Worm (Caenorhabditis elegans) whole organism, L4/young adult: Measurements from ENCODE around the gene F14E5.8.

Experiments
- W03F9.2 ChIP-seq: fragments of 150-350 bp; optimal IDR thresholded peaks from 2 replicates; lab custom pipeline; 2014; ENCODE audit warnings: missing biosample characterization, missing genetic modification characterization
- dao-5 ChIP-seq: sonication (generic microtip); optimal IDR thresholded peaks from 2 replicates; lab custom pipeline; 2016; ENCODE audit warnings: missing genotype, missing genetic modification characterization, moderate library complexity, missing compliant biosample characterization
- him-1 ChIP-seq: sonication (generic microtip); optimal IDR thresholded peaks from 2 replicates; lab custom pipeline; 2016; ENCODE audit warnings: missing genotype, missing genetic modification reagents, missing genetic modification characterization, missing compliant biosample characterization

The F14E5.8 gene

DNA sequence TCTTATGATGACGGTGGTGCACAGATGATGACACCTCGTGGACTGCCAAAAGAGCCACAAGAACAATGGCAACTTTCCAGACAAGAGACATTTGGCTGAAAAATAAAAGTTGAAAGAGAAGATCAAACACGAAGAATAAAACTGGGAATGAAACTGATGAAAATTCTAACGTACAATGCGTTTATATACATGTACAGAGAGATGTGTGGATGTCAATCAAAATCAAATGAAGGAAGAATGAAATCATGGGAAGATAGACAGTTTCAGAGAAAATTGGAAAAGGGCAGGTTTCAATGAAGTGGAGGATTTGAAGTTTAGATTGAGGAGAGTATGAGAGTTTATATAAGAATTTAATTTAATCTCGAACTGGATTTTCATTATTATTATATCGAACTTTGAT lies 20.8 kb upstream of the F14E5.8 start, which contains the start of gene dod-23:
Gene dod-23 (minus strand): TSS at position 101 of the 400 bp plus-strand sequence.
- no peak for TF ChIP-seq W03F9.2
- TF ChIP-seq him-1 (tag; lab: Kevin White, UChicago), result no peak
- TF ChIP-seq dao-5, result no peak

DNA sequence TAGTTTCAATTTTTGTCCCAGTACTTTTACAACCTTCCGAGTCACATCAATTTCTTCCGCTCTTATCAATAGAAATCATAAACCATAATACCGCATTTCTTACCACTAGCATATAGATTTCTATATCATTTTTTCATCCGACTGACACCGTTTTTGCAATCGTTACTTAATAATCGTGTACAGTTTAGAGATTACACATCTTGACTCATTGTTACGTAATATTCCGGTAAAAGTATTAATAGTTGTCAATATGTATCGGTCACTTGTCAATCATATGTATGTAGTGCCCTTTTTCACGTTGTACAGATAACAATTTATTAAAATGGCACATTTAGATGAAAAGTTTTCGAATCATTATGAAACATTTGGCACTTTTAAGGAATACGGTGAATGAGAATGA lies 19.9 kb upstream of the F14E5.8 start:
- TF ChIP-seq W03F9.2 (no peak), him-1 (tag; lab: Kevin White, UChicago) (no peak), dao-5 (no peak)

DNA sequence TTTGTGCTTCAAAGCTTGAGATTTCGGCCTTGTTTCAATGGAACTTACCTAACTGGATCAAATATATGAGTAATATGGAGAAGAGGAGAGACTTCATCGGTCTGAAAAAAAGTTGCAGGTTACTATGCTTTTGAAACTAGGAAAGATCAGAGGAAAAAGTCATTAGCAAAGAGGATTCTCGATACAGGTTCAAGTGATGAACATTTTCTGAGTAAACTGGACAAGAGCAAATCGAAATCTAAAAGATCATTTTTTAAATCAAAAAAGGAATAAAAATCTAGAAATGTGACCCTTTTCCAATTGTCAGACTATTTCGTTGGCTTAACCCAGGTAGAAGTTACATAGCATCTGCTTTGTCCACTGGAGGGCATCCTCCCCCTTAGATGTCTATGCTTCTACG lies 15.2 kb upstream of the F14E5.8 start, which contains the start of gene skpo-1:
Gene skpo-1 (minus strand): TSS at position 101 of the 400 bp plus-strand sequence.
- TF ChIP-seq him-1 (tag; lab: Kevin White, UChicago) (no peak), W03F9.2 (no peak), dao-5 (no peak)

DNA sequence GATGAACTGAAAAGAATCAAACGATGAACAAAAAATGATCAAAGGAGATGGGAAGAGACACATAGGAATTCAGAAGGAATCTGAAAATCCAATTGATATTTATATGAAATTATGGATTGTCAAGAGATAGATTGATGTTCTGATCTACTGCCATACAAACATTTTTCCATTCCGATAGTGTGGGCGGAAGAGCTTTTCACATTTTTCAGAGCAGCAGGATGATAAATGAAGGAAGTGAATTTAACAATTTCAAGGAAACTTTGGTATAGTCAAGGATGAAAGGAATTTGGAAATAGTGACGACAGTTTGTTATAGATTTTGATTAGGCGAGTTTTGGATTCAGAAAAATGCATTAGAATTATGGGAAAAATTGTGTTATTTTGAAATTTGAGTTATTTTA lies 14.6 kb upstream of the F14E5.8 start, which contains the start of gene ubc-24:
Gene ubc-24 (plus strand): TSS at position 301 of the 400 bp plus-strand sequence.
- no peak for TF ChIP-seq dao-5
- no peak for TF ChIP-seq him-1 (tag; lab: Kevin White, UChicago)
- no peak for TF ChIP-seq W03F9.2

DNA sequence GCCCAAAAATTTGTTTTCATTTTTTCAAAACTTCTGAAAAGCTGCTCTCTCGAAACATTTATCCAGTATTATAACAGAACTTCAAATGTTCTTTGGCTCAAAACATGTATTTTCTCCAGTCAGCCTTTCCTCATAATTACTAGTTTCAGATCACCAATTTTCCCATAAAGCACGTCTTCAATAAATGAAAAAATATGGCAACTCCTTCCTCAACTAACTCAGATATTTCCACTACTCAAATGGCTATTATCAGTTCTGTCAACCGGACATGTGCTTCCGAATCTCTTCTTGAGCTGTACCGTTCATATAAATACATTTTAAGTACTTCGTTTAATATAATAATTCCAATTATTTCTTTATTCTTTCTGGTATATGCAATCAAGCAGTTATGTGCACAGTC lies 12.4 kb upstream of the F14E5.8 start, which contains the start of gene sra-13:
Gene sra-13 (plus strand): TSS at position 195 of the 400 bp plus-strand sequence.
- TF ChIP-seq dao-5 (no peak), him-1 (tag; lab: Kevin White, UChicago) (no peak), W03F9.2 (no peak)

DNA sequence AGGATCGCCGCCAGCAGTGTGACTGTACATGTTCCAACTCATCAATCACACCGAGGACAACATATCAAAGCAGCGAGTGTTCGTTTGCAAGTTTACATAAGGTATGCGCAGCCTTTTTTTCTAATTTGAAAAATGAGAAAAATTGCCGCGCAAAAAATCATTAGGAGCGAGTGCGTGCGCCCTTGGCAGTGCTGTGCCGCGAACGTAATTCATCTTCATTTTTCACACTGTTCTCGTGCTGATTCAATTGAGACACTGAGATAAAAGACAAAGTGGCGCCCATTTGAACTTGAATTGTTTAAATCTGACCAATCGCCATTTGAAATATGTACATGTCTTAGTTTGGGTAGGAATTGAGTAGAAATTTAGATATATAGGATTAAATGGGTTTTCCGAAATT lies 10.4 kb upstream of the F14E5.8 start:
- no peak for TF ChIP-seq W03F9.2
- TF ChIP-seq him-1 (tag; lab: Kevin White, UChicago), result no peak
- no peak for TF ChIP-seq dao-5

DNA sequence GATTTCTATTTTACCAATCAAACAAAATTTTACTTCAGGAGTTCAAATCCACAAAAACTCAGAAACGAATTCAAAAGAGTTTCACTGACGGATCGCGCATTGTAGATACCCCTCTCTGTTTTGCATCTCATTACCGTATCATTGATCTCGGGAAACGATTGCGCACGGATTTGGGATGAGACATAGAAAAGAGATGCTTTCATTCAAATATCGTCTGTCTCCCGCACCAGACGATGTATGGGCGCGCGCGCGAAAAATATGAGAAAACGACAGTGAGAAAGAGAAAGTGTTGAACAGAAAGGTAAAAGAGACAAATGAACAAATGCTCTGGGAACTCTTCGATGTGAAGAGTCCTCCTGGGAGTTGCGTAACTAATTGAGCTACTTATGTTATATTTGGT lies 8.9 kb upstream of the F14E5.8 start:
- TF ChIP-seq dao-5, result no peak
- TF ChIP-seq W03F9.2, result no peak
- no peak for TF ChIP-seq him-1 (tag; lab: Kevin White, UChicago)

DNA sequence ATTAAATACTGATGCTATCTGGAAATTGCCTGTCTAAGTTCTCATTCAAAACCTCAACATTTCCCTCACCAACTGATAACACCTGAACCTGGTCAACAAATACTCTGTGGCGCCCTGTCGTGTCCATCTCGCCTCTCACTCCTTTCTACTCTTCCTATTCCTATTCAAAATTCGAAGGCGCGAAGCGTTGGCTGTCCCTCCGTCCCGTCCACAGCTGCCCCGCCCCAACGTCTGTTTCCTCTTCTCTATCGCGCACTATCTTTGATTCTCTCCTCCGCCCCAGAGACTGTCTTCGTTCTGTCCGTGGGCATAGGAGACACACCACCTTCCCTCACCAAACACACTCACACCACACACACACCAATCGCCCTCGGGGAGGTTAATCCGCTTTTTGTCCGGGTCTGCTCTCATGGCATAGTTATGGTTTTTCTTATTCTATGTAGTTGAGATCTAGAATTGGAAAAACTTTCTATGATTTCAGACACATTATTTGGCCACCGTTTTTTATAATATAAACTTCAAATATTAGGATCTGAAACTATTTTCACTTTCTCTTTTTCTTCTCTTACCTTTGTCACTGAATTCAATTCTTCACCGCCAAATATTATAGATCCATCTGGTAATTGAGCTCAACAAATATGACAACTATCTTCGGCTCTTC lies 7.7 kb upstream of the F14E5.8 start, which contains the start of gene efl-3:
Gene efl-3 (plus strand): TSS at position 611 of the 661 bp plus-strand sequence.
- TF ChIP-seq him-1 (tag; lab: Kevin White, UChicago), result no peak
- no peak for TF ChIP-seq dao-5
- TF ChIP-seq W03F9.2, result no peak

DNA sequence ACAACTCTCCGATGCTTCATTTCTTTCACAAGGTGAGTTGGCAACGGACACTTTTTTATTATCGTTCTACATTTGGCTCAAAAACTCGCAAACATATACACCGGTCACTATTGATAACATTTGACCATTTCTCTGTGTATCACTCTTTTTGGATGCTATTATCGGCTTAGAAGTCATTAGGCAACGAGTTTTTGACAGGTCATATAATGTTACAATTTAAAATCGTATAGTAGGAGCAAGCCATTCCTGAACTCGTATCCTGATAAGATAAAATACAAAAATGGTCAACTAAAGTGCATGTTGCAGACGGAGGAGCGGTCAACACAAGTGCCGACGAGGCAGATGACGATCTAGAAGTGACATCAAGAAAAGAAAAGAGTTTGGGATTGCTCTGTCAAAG lies 7.0 kb upstream of the F14E5.8 start:
- TF ChIP-seq dao-5, result no peak
- TF ChIP-seq him-1 (tag; lab: Kevin White, UChicago), result no peak
- no peak for TF ChIP-seq W03F9.2

DNA sequence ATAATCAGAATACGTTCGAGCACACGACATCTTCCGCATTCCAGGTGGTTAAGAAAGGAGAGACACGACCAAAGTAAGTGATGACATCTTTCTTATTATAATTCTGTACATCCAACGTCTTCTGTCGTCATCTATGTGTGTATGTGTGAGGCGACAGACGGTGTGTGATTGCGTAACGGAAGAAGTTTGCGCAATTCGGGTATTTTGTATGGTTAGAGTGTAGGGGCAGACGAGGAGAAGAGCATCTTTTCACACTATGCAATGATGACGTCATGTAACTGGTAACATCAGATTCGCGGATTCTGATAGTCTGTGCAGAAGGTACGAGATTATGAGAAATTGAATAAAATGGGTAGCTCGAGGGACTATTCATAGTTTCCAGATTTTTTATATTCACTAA lies 4.9 kb upstream of the F14E5.8 start:
- no peak for TF ChIP-seq W03F9.2
- no peak for TF ChIP-seq him-1 (tag; lab: Kevin White, UChicago)
- no peak for TF ChIP-seq dao-5

DNA sequence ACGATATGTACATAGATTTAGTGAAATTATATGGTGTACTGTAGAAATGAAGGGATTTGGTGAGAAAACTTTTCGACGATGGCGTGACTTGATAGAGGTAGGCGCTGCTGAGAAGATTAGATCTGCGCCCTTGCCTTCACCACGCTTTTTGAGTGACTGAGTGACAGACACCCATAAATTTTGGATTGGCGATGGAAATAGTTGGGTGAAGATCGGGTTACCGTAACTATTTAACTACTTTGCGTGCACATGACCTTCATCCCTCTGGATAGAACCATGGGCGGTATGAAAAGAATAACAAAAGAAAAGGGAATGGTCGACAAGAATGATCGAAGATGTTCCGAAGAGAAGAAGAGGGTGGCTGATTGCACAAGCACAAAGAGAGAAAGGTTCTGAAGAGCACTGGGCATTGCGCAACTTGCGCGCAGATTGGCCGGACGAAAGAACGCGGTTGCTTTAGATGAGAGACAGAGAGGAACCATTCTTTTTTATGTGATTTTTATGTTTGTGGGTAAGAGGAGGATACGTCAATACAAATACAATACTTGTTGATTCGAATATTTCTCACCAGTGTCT lies 4.3 kb upstream of the F14E5.8 start:
- TF ChIP-seq dao-5 (no peak), W03F9.2 (no peak), him-1 (tag; lab: Kevin White, UChicago) (no peak)

DNA sequence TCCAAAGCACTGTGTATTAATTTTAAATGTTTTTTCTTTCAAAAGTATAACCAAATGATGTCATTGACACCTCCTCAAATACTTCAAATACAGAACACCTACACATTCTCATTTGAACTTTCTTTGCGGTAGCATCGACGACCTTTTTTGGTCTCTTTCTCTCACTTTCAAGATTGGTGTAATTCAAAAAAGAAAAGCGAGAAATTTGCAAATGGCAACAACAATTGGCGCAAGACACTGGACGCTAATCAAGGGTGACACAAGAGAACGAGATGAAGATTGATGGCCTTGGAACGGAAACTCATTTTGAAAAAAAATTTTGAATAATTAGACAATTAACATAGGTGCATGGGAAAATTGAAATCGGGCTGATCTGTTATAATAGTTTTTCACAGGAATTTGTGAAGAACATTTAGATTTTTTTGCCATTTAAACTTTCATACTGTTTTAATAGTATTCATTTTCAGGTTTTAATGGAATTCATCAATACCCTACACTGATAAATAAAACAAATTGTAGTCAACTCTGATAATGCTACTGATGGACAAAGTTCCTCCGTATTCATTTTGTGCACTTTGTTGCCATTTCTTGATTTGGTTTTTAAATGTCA lies 2.7 kb upstream of the F14E5.8 start, which contains the start of gene fdgt-2:
Gene fdgt-2 (plus strand): TSS at position 560 of the 610 bp plus-strand sequence.
- TF ChIP-seq him-1 (tag; lab: Kevin White, UChicago), result no peak
- no peak for TF ChIP-seq W03F9.2
- no peak for TF ChIP-seq dao-5

DNA sequence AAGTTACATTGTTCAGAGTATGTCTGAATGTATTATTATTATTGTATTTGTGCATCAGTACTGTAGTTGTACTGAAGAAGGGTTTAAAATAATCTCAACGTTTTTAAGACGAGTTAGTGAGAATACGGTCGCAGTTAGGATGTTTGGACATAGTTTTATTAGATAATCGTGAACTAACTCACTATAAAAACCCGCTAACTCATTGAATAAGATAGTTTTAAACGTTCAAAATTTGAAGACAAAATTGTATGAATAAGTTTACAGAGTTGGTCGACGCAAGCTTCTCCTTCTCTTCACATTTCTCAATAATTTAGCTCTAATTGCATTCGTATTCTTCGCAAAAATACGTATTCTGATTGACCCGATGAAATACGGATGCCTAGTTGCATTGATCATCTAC lies 883 bp upstream of the F14E5.8 start:
- TF ChIP-seq W03F9.2 (no peak), him-1 (tag; lab: Kevin White, UChicago) (no peak), dao-5 (no peak)

DNA sequence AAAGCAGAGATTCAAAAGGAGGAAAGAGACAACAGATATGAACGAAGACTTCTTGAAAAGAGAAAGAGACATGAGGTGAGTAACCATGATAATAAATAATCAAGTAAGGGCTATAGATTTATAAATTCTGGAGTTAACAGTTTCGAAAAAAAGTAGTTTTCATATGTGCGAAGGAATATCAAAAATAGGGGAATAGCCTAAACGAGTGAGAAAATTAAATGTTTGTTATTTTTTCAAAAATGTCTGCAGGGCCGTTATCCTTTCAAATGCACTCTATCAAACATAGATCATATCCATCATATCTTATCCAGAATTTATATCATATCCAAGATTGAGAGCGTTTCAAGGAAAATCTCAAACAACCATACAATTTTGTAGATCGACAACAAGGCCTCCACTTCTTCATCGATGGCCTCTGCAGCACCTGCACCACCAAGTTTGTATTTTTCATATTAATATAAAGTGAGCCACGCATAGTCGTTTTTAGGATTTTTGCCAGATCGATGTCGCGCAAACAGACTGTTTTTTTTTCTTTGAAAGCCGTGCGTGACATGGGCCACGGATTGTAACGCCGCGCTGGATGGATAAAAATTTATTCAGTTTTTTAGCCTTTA lies 984 bp downstream of the F14E5.8 start:
- no peak for TF ChIP-seq W03F9.2
- no peak for TF ChIP-seq dao-5
- no peak for TF ChIP-seq him-1 (tag; lab: Kevin White, UChicago)

DNA sequence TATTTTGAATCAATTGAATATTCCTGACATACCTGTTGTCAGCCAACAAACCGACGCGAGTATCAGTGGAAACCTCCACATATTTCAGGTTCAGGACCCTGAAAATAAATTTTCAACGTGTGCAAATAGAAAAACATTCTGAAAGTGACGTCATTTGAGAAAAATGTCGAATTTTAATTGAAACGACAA lies 8.8 kb downstream of the F14E5.8 start, which contains the start of gene F14E5.2:
Gene F14E5.2 (minus strand): TSS at position 101 of the 189 bp plus-strand sequence.
- TF ChIP-seq him-1 (tag; lab: Kevin White, UChicago), result no peak
- TF ChIP-seq W03F9.2, result no peak
- no peak for TF ChIP-seq dao-5
